Fruit fly (Drosophila melanogaster) whole organism, embryonic: ENCODE measurements around the gene CG3104.
A peak's percentile ranks its signal among the peaks of the same experiment; 100 is the strongest.

ENCODE experiments used
- Awh ChIP-seq: fragments of 200-800 bp; sonication (Bioruptor generic); IDR thresholded peaks from 2 replicates; pipeline ENCODE4, ENCODE4 v1.3.6; 2022; ENCODE audit warnings: missing biosample characterization, missing genetic modification characterization
- Blimp-1 ChIP-seq: fragments of 200-800 bp; sonication (Bioruptor generic); optimal IDR thresholded peaks from 3 replicates; lab custom pipeline; 2018; ENCODE audit warnings: missing biosample characterization, missing genetic modification characterization, mild to moderate bottlenecking, moderate library complexity, missing genetic modification reagents
- CG10267 ChIP-seq: fragments of 200-800 bp; sonication (Bioruptor generic); optimal IDR thresholded peaks from 2 replicates; lab custom pipeline; 2018; ENCODE audit warnings: missing biosample characterization, mild to moderate bottlenecking, missing genetic modification characterization, moderate library complexity
- CG12236 ChIP-seq: fragments of 200-800 bp; sonication (Bioruptor generic); optimal IDR thresholded peaks from 2 replicates; lab custom pipeline; 2016; ENCODE audit warnings: missing biosample characterization, missing genetic modification characterization
- CG12744 ChIP-seq: fragments of 200-800 bp; sonication (Bioruptor generic); optimal IDR thresholded peaks from 2 replicates; lab custom pipeline; 2016; ENCODE audit warnings: missing biosample characterization, missing genetic modification characterization
- CG15011 ChIP-seq: fragments of 200-800 bp; sonication (Bioruptor generic); optimal IDR thresholded peaks from 3 replicates; lab custom pipeline; 2018; ENCODE audit warnings: missing biosample characterization, mild to moderate bottlenecking, missing genetic modification characterization
- CG15073 ChIP-seq: fragments of 200-800 bp; sonication (Bioruptor generic); optimal IDR thresholded peaks from 2 replicates; lab custom pipeline; 2016; ENCODE audit warnings: missing biosample characterization, missing genetic modification characterization
- CG1529 ChIP-seq: fragments of 200-800 bp; sonication (Bioruptor generic); optimal IDR thresholded peaks from 3 replicates; lab custom pipeline; 2018; ENCODE audit warnings: missing biosample characterization, missing genetic modification characterization
- CG1647 ChIP-seq: fragments of 200-800 bp; sonication (Bioruptor generic); optimal IDR thresholded peaks from 3 replicates; lab custom pipeline; 2016; ENCODE audit warnings: missing biosample characterization, missing genetic modification characterization
- CG2116 ChIP-seq: fragments of 200-800 bp; sonication (Bioruptor generic); optimal IDR thresholded peaks from 3 replicates; lab custom pipeline; 2018; ENCODE audit warnings: missing biosample characterization, mild to moderate bottlenecking, missing genetic modification characterization
- CG31365 ChIP-seq: fragments of 200-800 bp; sonication (Bioruptor generic); optimal IDR thresholded peaks from 2 replicates; lab custom pipeline; 2018; ENCODE audit warnings: missing biosample characterization, mild to moderate bottlenecking, missing genetic modification characterization
- CG32772 ChIP-seq: fragments of 200-800 bp; sonication (Bioruptor generic); IDR thresholded peaks from 2 replicates; pipeline ENCODE4 v1.3.6; 2022; ENCODE audit warnings: missing biosample characterization, missing genetic modification characterization
- CG3407 ChIP-seq: fragments of 200-800 bp; sonication (Bioruptor generic); optimal IDR thresholded peaks from 2 replicates; lab custom pipeline; 2018; ENCODE audit warnings: missing biosample characterization, mild to moderate bottlenecking, missing genetic modification characterization
- CG6813 ChIP-seq: fragments of 200-800 bp; sonication (Bioruptor generic); optimal IDR thresholded peaks from 2 replicates; lab custom pipeline; 2017; ENCODE audit warnings: missing biosample characterization, missing genetic modification characterization, mild to moderate bottlenecking, moderate library complexity, missing genetic modification reagents
- CG9797 ChIP-seq: fragments of 200-800 bp; sonication (Bioruptor generic); optimal IDR thresholded peaks from 3 replicates; lab custom pipeline; 2018; ENCODE audit warnings: missing biosample characterization, mild to moderate bottlenecking, missing genetic modification characterization
- CTCF ChIP-seq: fragments of 200-800 bp; sonication (Bioruptor generic); optimal IDR thresholded peaks from 2 replicates; lab custom pipeline; 2017; ENCODE audit warnings: missing biosample characterization, mild to moderate bottlenecking, missing genetic modification characterization, moderate library complexity
- Camta ChIP-seq: fragments of 200-800 bp; sonication (Bioruptor generic); optimal IDR thresholded peaks from 2 replicates; lab custom pipeline; 2016; ENCODE audit warnings: missing biosample characterization, missing genetic modification characterization
- Chrac-16 ChIP-seq: fragments of 200-800 bp; sonication (Bioruptor generic); optimal IDR thresholded peaks from 3 replicates; lab custom pipeline; 2016; ENCODE audit warnings: missing biosample characterization, missing genetic modification characterization
- Gsc ChIP-seq: fragments of 200-800 bp; sonication (Bioruptor generic); IDR thresholded peaks from 2 replicates; pipeline ENCODE4 v1.3.6; 2022; ENCODE audit warnings: missing biosample characterization, missing genetic modification characterization
- MESR4 ChIP-seq: fragments of 200-800 bp; sonication (Bioruptor generic); optimal IDR thresholded peaks from 2 replicates; lab custom pipeline; 2018; ENCODE audit warnings: missing biosample characterization, mild to moderate bottlenecking, missing genetic modification characterization, moderate library complexity
- Max ChIP-seq: fragments of 200-800 bp; sonication (Bioruptor generic); optimal IDR thresholded peaks from 2 replicates; lab custom pipeline; 2016; ENCODE audit warnings: missing biosample characterization, mild to moderate bottlenecking, missing genetic modification characterization
- Meics ChIP-seq: fragments of 200-800 bp; sonication (Bioruptor generic); optimal IDR thresholded peaks from 2 replicates; lab custom pipeline; 2017; ENCODE audit warnings: missing biosample characterization, mild to moderate bottlenecking, missing genetic modification characterization
- Optix ChIP-seq: fragments of 200-800 bp; sonication (Bioruptor generic); IDR thresholded peaks from 3 replicates; pipeline ENCODE4 v1.3.6; 2022; ENCODE audit warnings: missing biosample characterization, missing genetic modification characterization
- Ptx1 ChIP-seq: fragments of 200-800 bp; sonication (Bioruptor generic); IDR thresholded peaks from 2 replicates; pipeline ENCODE4 v1.3.6; 2022; ENCODE audit warnings: missing biosample characterization, missing genetic modification characterization
- Sox102F ChIP-seq: fragments of 200-800 bp; sonication (Bioruptor generic); optimal IDR thresholded peaks from 2 replicates; lab custom pipeline; 2018; ENCODE audit warnings: missing biosample characterization, mild to moderate bottlenecking, missing genetic modification characterization, moderate library complexity
- Xrp1 ChIP-seq: fragments of 200-800 bp; sonication (Bioruptor generic); IDR thresholded peaks from 2 replicates; pipeline ENCODE4 v1.3.6; 2022; ENCODE audit warnings: missing biosample characterization, missing genetic modification characterization
- YL-1 ChIP-seq: fragments of 200-800 bp; sonication (Bioruptor generic); optimal IDR thresholded peaks from 3 replicates; lab custom pipeline; 2017; ENCODE audit warnings: missing biosample characterization, mild to moderate bottlenecking, missing genetic modification characterization
- ato ChIP-seq: fragments of 200-800 bp; sonication (Bioruptor generic); IDR thresholded peaks from 2 replicates; pipeline ENCODE4 v1.3.6; 2022; ENCODE audit warnings: missing biosample characterization, missing genetic modification characterization; ENCODE audit not compliant: partially characterized antibody
- bcd ChIP-seq: fragments of 200-800 bp; sonication (Bioruptor generic); optimal IDR thresholded peaks from 2 replicates; lab custom pipeline; 2017; ENCODE audit warnings: missing biosample characterization, mild to moderate bottlenecking, missing genetic modification characterization
- bowl ChIP-seq: fragments of 200-800 bp; sonication (Bioruptor generic); IDR thresholded peaks from 2 replicates; pipeline ENCODE4 v1.3.6; 2022; ENCODE audit warnings: missing biosample characterization, missing genetic modification characterization
- croc ChIP-seq: fragments of 200-800 bp; sonication (Bioruptor generic); conservative IDR thresholded peaks from 3 replicates; pipeline ENCODE4 v1.3.6; 2022; ENCODE audit warnings: missing biosample characterization, missing genetic modification characterization
- cwo ChIP-seq: fragments of 200-800 bp; sonication (Bioruptor generic); optimal IDR thresholded peaks from 3 replicates; lab custom pipeline; 2017; ENCODE audit warnings: missing biosample characterization, missing genetic modification characterization, mild to moderate bottlenecking, moderate library complexity, missing genetic modification reagents
- dati ChIP-seq: fragments of 200-800 bp; sonication (Bioruptor generic); IDR thresholded peaks from 2 replicates; pipeline ENCODE4 v1.3.6; 2022; ENCODE audit warnings: missing biosample characterization, missing genetic modification characterization
- dimm ChIP-seq: fragments of 200-800 bp; sonication (Bioruptor generic); IDR thresholded peaks from 2 replicates; pipeline ENCODE4 v1.3.6; 2022; ENCODE audit warnings: missing biosample characterization, missing genetic modification characterization
- dmrt99B ChIP-seq: fragments of 200-800 bp; sonication (Bioruptor generic); optimal IDR thresholded peaks from 2 replicates; lab custom pipeline; 2018; ENCODE audit warnings: missing biosample characterization, mild to moderate bottlenecking, missing genetic modification characterization, moderate library complexity
- eve ChIP-seq, 2 experiments: fragments of >200 bp; optimal IDR thresholded peaks; 2 replicates each; lab custom pipeline; 2017; ENCODE audit warnings: missing biosample characterization in 2 of 2, missing genetic modification characterization in 2 of 2
- gt ChIP-seq: fragments of 200-800 bp; sonication (Bioruptor generic); IDR thresholded peaks from 2 replicates; pipeline ENCODE4 v1.3.6; 2022; ENCODE audit warnings: missing biosample characterization, missing genetic modification characterization
- ken ChIP-seq: fragments of 200-800 bp; sonication (Bioruptor generic); IDR thresholded peaks from 3 replicates; pipeline ENCODE4 v1.3.6; 2022; ENCODE audit warnings: missing biosample characterization, missing genetic modification characterization
- knrl ChIP-seq: fragments of 200-800 bp; sonication (Bioruptor generic); IDR thresholded peaks from 3 replicates; pipeline ENCODE4 v1.3.6; 2022; ENCODE audit warnings: missing biosample characterization, missing genetic modification characterization; ENCODE audit not compliant: partially characterized antibody
- lov ChIP-seq, 2 experiments: fragments of 200-800 bp in 1 of 2; fragments of >200 bp in 1 of 2; sonication (Bioruptor generic) in 1 of 2; IDR thresholded peaks in 1 of 2; optimal IDR thresholded peaks in 1 of 2; 2 replicates in 1 of 2; 3 replicates in 1 of 2; pipeline versions ENCODE4 v1.3.6 to Lab custom; 2017 to 2022; ENCODE audit warnings: missing biosample characterization in 1 of 2, missing genetic modification characterization in 1 of 2
- pan ChIP-seq, 4 experiments: fragments of >200 bp in 3 of 4; fragments of 200-800 bp in 1 of 4; sonication (Bioruptor generic) in 1 of 4; optimal IDR thresholded peaks in 3 of 4; IDR thresholded peaks in 1 of 4; 2 replicates each; pipeline versions ENCODE4 v1.3.6 to Lab custom; 2017 to 2022; ENCODE audit warnings: missing biosample characterization in 2 of 4, missing genetic modification characterization in 2 of 4, mixed read lengths in 1 of 4
- phol ChIP-seq: fragments of 200-800 bp; sonication (Bioruptor generic); optimal IDR thresholded peaks from 3 replicates; lab custom pipeline; 2018; ENCODE audit warnings: missing biosample characterization, mild to moderate bottlenecking, missing genetic modification characterization, moderate library complexity
- pros ChIP-seq: fragments of 200-800 bp; sonication (Bioruptor generic); optimal IDR thresholded peaks from 3 replicates; lab custom pipeline; 2019; ENCODE audit warnings: missing biosample characterization, mild to moderate bottlenecking, missing genetic modification characterization, moderate library complexity
- sisA ChIP-seq: fragments of 200-800 bp; sonication (Bioruptor generic); IDR thresholded peaks from 2 replicates; pipeline ENCODE4 v1.3.6; 2022; ENCODE audit warnings: missing biosample characterization, missing genetic modification characterization
- ttk ChIP-seq: fragments of 200-800 bp; sonication (Bioruptor generic); IDR thresholded peaks from 2 replicates; pipeline ENCODE4 v2.1.2; 2022; ENCODE audit warnings: missing biosample characterization, missing genetic modification characterization
- twi ChIP-seq: fragments of 200-800 bp; optimal IDR thresholded peaks from 2 replicates; lab custom pipeline; 2019; ENCODE audit warnings: missing biosample characterization, mild to moderate bottlenecking, missing genetic modification characterization, moderate library complexity
- tx ChIP-seq: fragments of 200-800 bp; sonication (Bioruptor generic); optimal IDR thresholded peaks from 2 replicates; lab custom pipeline; 2016; ENCODE audit warnings: missing biosample characterization, missing genetic modification characterization
- vfl ChIP-seq: fragments of 200-800 bp; sonication (Bioruptor generic); optimal IDR thresholded peaks from 2 replicates; lab custom pipeline; 2016; ENCODE audit warnings: missing biosample characterization, missing genetic modification characterization
- yki ChIP-seq: fragments of >200 bp; optimal IDR thresholded peaks from 3 replicates; lab custom pipeline; 2018
- z ChIP-seq: fragments of 200-800 bp; sonication (Bioruptor generic); IDR thresholded peaks from 3 replicates; pipeline ENCODE4 v1.3.6; 2022; ENCODE audit warnings: missing biosample characterization, missing genetic modification characterization

The CG3104 gene

dm6 chr2L:2856960-2857584, 1.5 kb upstream of the CG3104 start, which contains the start of gene CG2991 (continued):
- TF ChIP-seq Gsc (no peak), Camta (GFP tag; lab: Kevin White, UChicago) (no peak), CG3407 (GFP tag; lab: Kevin White, UChicago) (peak; percentile 12), croc (GFP tag; lab: Robert Waterston, UW) (no peak), Xrp1 (no peak), vfl (no peak), pros (GFP tag; lab: Kevin White, UChicago) (no peak), CG12744 (no peak), Meics (GFP tag; lab: Kevin White, UChicago) (peak; percentile 31), ato (peak; percentile 80), sisA (no peak), CG1529 (GFP tag; lab: Kevin White, UChicago) (no peak), CG2116 (GFP tag; lab: Kevin White, UChicago) (peak; percentile 74), twi (tag; lab: Kevin White, UChicago) (no peak), CG12236 (GFP tag; lab: Kevin White, UChicago) (no peak), CG9797 (GFP tag; lab: Kevin White, UChicago) (peak; percentile 98), Awh (GFP tag; lab: Robert Waterston, UW) (no peak), CG1647 (GFP tag; lab: Kevin White, UChicago) (peak; percentile 14), Chrac-16 (no peak), CG31365 (peak; percentile 3), ken (GFP tag; lab: Robert Waterston, UW) (0 out of 3 replicates have a peak, but pooled peaks have one; percentile 10), yki (no peak), z (GFP tag; lab: Robert Waterston, UW) (0 out of 3 replicates have a peak, but pooled peaks have one; percentile 29), lov (optimal IDR thresholded peaks at IDR 0.05; lab: Kevin White, UChicago) (no peak), lov (GFP tag; IDR thresholded peaks at IDR 0.05; lab: Robert Waterston, UW) (no peak), Ptx1 (GFP tag; lab: Robert Waterston, UW) (no peak), tx (GFP tag; lab: Kevin White, UChicago) (no peak), pan (optimal IDR thresholded peaks at IDR 0.05; lab: Kevin White, UChicago) (no peak), pan (GFP tag; optimal IDR thresholded peaks at IDR 0.05 in 1 of 2, IDR thresholded peaks at IDR 0.05 in 1 of 2) (no peak), cwo (GFP tag; lab: Kevin White, UChicago) (no peak), bcd (no peak), CG15073 (GFP tag; lab: Kevin White, UChicago) (no peak), CTCF (GFP tag; lab: Kevin White, UChicago) (peak; percentile 56), ttk (GFP tag; lab: Robert Waterston, UW) (no peak), eve (GFP tag; optimal IDR thresholded peaks at IDR 0.05; lab: Kevin White, UChicago) (no peak), CG32772 (no peak), Optix (GFP tag; lab: Robert Waterston, UW) (no peak), gt (GFP tag; lab: Robert Waterston, UW) (no peak), bowl (GFP tag; lab: Robert Waterston, UW) (no peak), Max (GFP tag; lab: Kevin White, UChicago) (peak; percentile 40), CG15011 (no peak), CG10267 (peak; percentile 69), dmrt99B (no peak), Sox102F (GFP tag; lab: Kevin White, UChicago) (no peak), dimm (no peak), dati (GFP tag; lab: Robert Waterston, UW) (no peak), YL-1 (GFP tag; lab: Kevin White, UChicago) (peak; percentile 69), CG6813 (GFP tag; lab: Kevin White, UChicago) (no peak), knrl (GFP tag; lab: Robert Waterston, UW) (peak; percentile 82), Blimp-1 (GFP tag; lab: Kevin White, UChicago) (no peak), MESR4 (GFP tag; lab: Kevin White, UChicago) (peak; percentile 82), phol (tag; lab: Kevin White, UChicago) (peak; percentile 45)
